Fruit fly (Drosophila melanogaster): ENCODE measurements around the gene ss.

ss gene

DNA sequence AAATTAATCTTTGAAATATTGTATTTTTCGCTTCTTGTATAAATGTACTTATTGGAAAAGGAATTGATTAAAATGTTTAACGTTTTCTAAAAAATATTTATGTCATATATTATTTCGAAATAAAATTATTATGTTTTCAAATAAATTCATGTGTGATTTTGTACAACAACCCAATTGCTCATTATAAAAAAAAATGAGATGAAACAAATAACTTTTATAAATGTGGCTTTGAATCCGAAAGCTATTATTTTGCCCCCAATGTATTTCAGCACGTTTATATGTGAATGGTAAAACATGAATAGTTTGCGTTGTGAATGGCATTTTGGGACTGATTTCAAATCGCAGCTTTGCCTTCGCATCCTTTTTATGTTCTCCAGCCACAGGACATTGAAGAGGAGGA lies 31.1 kb upstream of the ss start, which contains the start of gene CG14881:
Gene CG14881, plus strand, starts transcription at position 301 of the 400 bp plus-strand sequence.
- TF ChIP-seq CG14711 (tag; optimal IDR thresholded peaks at IDR 0.05) (no peak), CG7101 (tag; optimal IDR thresholded peaks at IDR 0.05) (no peak), cic (GFP tag; optimal IDR thresholded peaks at IDR 0.05) (no peak), Crg-1 (GFP tag; optimal IDR thresholded peaks at IDR 0.05) (no peak), Hr96 (GFP tag; optimal IDR thresholded peaks at IDR 0.05) (no peak), CG11617 (GFP tag; optimal IDR thresholded peaks at IDR 0.05) (no peak), CG5204 (GFP tag; optimal IDR thresholded peaks at IDR 0.05) (no peak), tj (GFP tag; optimal IDR thresholded peaks at IDR 0.05) (no peak), CG12768 (GFP tag; optimal IDR thresholded peaks at IDR 0.05) (no peak), CG7045 (GFP tag; optimal IDR thresholded peaks at IDR 0.05) (no peak), ovo (GFP tag; optimal IDR thresholded peaks at IDR 0.05) (no peak)

DNA sequence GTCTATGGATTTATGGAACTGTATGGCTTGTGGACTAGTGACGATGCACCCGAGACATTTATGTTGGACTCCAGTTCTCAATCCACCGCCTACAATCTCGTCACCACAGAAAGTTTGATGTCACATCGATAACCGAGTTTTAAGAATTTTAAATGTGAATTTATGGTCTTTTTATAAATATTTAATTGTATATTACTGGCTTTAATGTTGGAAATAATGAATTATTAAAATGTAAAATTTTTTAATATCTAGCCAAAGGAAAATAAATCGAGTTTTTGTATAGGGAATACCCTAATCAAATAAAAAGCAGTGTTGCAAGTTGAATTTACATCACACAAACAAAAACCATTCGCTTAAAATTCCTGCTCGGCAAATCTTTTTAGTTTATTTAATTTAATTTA lies 29.2 kb upstream of the ss start, which contains the start of gene Fntb:
Gene Fntb, plus strand, starts transcription at position 334 of the 401 bp plus-strand sequence.
- TF ChIP-seq CG12768 (GFP tag; optimal IDR thresholded peaks at IDR 0.05) (peak; percentile 62), CG5204 (GFP tag; optimal IDR thresholded peaks at IDR 0.05) (no peak), Mnt (GFP tag; optimal IDR thresholded peaks at IDR 0.05) (peak; percentile 56), pad (GFP tag; optimal IDR thresholded peaks at IDR 0.05) (peak; percentile 56), ovo (GFP tag; optimal IDR thresholded peaks at IDR 0.05) (no peak), CG33017 (tag; optimal IDR thresholded peaks at IDR 0.05) (peak; percentile 81), Hr96 (GFP tag; optimal IDR thresholded peaks at IDR 0.05) (no peak), Crg-1 (GFP tag; optimal IDR thresholded peaks at IDR 0.05) (peak; percentile 5), kay (GFP tag; ENCODE audit: borderline replicate concordance) (peak; percentile 97), toe (GFP tag; optimal IDR thresholded peaks at IDR 0.05) (peak; percentile 55), CG14711 (tag; optimal IDR thresholded peaks at IDR 0.05) (peak; percentile 76), CG7045 (GFP tag; optimal IDR thresholded peaks at IDR 0.05) (peak; percentile 45), tj (GFP tag; optimal IDR thresholded peaks at IDR 0.05) (peak; percentile 29), cic (GFP tag; optimal IDR thresholded peaks at IDR 0.05) (no peak), CG11617 (GFP tag; optimal IDR thresholded peaks at IDR 0.05) (peak; percentile 64), bab1 (GFP tag; optimal IDR thresholded peaks at IDR 0.05) (peak; percentile 75), CG7101 (tag; optimal IDR thresholded peaks at IDR 0.05) (peak; percentile 85), cnc (optimal IDR thresholded peaks at IDR 0.05) (no peak), CG1620 (GFP tag; optimal IDR thresholded peaks at IDR 0.05) (peak; percentile 43), Clk (GFP tag; optimal IDR thresholded peaks at IDR 0.05) (no peak)

DNA sequence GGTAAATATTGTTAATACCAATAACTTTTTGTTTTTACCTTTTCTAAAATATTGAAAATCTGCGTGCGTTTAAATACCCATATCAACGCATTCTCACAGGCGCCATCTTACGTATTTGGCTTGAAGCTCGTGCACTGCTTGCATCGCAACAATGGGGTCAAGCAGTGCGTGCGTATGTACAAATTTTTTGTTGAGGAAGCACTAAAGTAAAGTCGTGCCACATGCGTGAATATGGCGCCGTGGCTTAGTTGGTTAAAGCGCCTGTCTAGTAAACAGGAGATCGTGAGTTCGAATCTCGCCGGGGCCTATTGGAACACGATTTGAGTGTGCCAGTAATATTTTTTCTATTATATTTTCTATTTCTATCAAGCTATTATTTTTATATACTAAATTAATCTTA lies 28.2 kb upstream of the ss start:
- TF ChIP-seq ovo (GFP tag; optimal IDR thresholded peaks at IDR 0.05) (no peak), Hr96 (GFP tag; optimal IDR thresholded peaks at IDR 0.05) (no peak), bab1 (GFP tag; optimal IDR thresholded peaks at IDR 0.05) (peak; percentile 69), Mnt (GFP tag; optimal IDR thresholded peaks at IDR 0.05) (peak; percentile 13), CG7101 (tag; optimal IDR thresholded peaks at IDR 0.05) (peak; percentile 8), CG7045 (GFP tag; optimal IDR thresholded peaks at IDR 0.05) (no peak), Crg-1 (GFP tag; optimal IDR thresholded peaks at IDR 0.05) (peak; percentile 22), CG12768 (GFP tag; optimal IDR thresholded peaks at IDR 0.05) (no peak), Clk (GFP tag; optimal IDR thresholded peaks at IDR 0.05) (no peak), CG5204 (GFP tag; optimal IDR thresholded peaks at IDR 0.05) (no peak), CG1620 (GFP tag; optimal IDR thresholded peaks at IDR 0.05) (peak; percentile 43), cnc (optimal IDR thresholded peaks at IDR 0.05) (no peak), CG33017 (tag; optimal IDR thresholded peaks at IDR 0.05) (no peak), tj (GFP tag; optimal IDR thresholded peaks at IDR 0.05) (no peak), toe (GFP tag; optimal IDR thresholded peaks at IDR 0.05) (peak; percentile 35), CG11617 (GFP tag; optimal IDR thresholded peaks at IDR 0.05) (no peak), cic (GFP tag; optimal IDR thresholded peaks at IDR 0.05) (peak; percentile 9), pad (GFP tag; optimal IDR thresholded peaks at IDR 0.05) (peak; percentile 3), CG14711 (tag; optimal IDR thresholded peaks at IDR 0.05) (no peak), kay (GFP tag; ENCODE audit: borderline replicate concordance) (no peak)

DNA sequence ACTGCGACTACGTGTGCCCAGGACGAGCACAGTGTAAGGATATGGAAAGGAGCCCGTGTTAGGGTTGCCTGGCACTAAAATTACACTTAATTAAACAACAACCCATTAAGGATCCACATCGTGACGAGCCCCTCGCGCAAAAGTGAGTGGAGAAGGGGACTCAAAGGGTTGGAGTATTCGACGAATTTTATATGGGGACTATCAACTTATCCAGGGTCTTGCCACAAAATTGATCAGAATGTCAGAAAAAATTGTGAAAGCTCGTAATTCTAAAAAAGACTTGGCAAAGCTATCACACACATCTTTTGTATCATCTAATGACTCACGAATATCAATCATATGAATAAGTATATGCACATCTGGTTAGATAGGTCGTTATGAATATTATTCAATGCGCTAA lies 26.9 kb upstream of the ss start, which contains the start of gene CG31279:
Gene CG31279, plus strand, starts transcription at position 301 of the 400 bp plus-strand sequence.
- TF ChIP-seq Crg-1 (GFP tag; optimal IDR thresholded peaks at IDR 0.05) (no peak), CG7101 (tag; optimal IDR thresholded peaks at IDR 0.05) (no peak)

DNA sequence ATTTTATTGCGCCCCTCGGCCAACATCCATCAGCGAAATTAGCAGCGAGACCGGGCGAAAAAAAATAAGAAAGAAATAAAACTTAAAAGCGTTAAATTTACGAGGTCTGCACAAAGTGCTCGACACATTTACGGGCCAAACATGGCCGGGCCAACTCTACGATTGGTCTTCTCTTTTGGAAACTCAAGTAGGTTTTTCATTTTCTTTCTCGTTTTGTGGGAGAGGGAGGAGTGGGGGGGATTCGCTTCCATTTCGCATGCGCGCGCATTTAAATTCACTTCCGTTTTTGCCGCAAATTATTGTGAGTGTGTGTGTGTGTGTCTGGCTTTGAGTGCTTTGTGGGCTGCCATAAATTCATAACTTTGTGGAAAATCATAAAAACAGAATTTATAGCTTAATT lies 24.0 kb upstream of the ss start:
- TF ChIP-seq cic (GFP tag; optimal IDR thresholded peaks at IDR 0.05) (no peak), toe (GFP tag; optimal IDR thresholded peaks at IDR 0.05) (no peak), CG14711 (tag; optimal IDR thresholded peaks at IDR 0.05) (no peak), cnc (optimal IDR thresholded peaks at IDR 0.05) (no peak), bab1 (GFP tag; optimal IDR thresholded peaks at IDR 0.05) (no peak), CG1620 (GFP tag; optimal IDR thresholded peaks at IDR 0.05) (no peak)

DNA sequence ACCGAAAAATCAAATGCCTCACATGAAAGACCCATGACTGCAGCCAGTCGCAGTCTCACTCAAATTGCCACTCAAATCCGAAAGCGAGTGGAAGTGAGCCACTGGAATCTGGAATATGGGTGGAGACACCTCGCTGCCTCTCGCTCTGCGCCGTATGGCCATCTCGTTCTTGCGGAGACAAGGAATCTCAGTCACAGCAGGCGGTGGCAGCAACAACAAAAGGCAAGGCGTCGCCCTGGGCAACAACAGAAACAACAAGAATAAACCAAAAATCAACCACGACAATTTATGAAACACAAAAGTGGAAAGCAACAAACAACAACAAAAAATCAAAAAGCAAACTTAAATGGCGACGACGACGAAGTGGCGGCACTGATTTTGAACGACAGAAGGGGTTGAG lies 19.8 kb upstream of the ss start:
- TF ChIP-seq kay (GFP tag; ENCODE audit: borderline replicate concordance) (no peak), cic (GFP tag; optimal IDR thresholded peaks at IDR 0.05) (no peak), CG5204 (GFP tag; optimal IDR thresholded peaks at IDR 0.05) (no peak), CG7101 (tag; optimal IDR thresholded peaks at IDR 0.05) (no peak), CG11617 (GFP tag; optimal IDR thresholded peaks at IDR 0.05) (no peak), Hr96 (GFP tag; optimal IDR thresholded peaks at IDR 0.05) (no peak), pad (GFP tag; optimal IDR thresholded peaks at IDR 0.05) (no peak), toe (GFP tag; optimal IDR thresholded peaks at IDR 0.05) (no peak), CG12768 (GFP tag; optimal IDR thresholded peaks at IDR 0.05) (no peak), cnc (optimal IDR thresholded peaks at IDR 0.05) (no peak), tj (GFP tag; optimal IDR thresholded peaks at IDR 0.05) (no peak)

DNA sequence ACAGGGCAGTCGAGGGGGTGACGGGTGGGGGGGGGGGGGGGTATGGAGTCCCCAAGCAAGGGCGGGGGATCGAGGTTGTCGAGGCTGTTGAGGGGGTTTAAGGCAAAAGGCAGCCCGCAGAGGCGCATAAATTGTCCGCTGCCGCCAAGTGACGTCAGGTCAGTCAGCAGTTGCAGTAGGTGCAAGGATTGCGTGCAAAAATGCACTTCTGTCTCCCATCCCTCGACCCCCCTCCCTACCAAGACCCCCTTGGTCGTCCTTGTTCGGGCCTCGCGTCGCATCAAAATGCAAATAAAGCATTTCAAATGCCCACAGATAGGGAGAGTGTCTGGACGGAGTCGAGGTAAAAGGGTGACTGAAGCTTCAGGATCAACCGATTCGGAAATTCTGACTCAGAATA lies 13.0 kb upstream of the ss start:
- TF ChIP-seq Crg-1 (GFP tag; optimal IDR thresholded peaks at IDR 0.05) (no peak), CG7045 (GFP tag; optimal IDR thresholded peaks at IDR 0.05) (no peak), tj (GFP tag; optimal IDR thresholded peaks at IDR 0.05) (no peak), CG12768 (GFP tag; optimal IDR thresholded peaks at IDR 0.05) (no peak), Mnt (GFP tag; optimal IDR thresholded peaks at IDR 0.05) (no peak), cnc (optimal IDR thresholded peaks at IDR 0.05) (no peak), CG7101 (tag; optimal IDR thresholded peaks at IDR 0.05) (no peak), CG1620 (GFP tag; optimal IDR thresholded peaks at IDR 0.05) (no peak), Hr96 (GFP tag; optimal IDR thresholded peaks at IDR 0.05) (no peak), kay (GFP tag; ENCODE audit: borderline replicate concordance) (no peak), toe (GFP tag; optimal IDR thresholded peaks at IDR 0.05) (no peak), cic (GFP tag; optimal IDR thresholded peaks at IDR 0.05) (no peak), Clk (GFP tag; optimal IDR thresholded peaks at IDR 0.05) (no peak), CG33017 (tag; optimal IDR thresholded peaks at IDR 0.05) (no peak)

All from whole organism, adult.